Fruit fly (Drosophila melanogaster): ENCODE measurements around the gene CG11854.

DNA sequence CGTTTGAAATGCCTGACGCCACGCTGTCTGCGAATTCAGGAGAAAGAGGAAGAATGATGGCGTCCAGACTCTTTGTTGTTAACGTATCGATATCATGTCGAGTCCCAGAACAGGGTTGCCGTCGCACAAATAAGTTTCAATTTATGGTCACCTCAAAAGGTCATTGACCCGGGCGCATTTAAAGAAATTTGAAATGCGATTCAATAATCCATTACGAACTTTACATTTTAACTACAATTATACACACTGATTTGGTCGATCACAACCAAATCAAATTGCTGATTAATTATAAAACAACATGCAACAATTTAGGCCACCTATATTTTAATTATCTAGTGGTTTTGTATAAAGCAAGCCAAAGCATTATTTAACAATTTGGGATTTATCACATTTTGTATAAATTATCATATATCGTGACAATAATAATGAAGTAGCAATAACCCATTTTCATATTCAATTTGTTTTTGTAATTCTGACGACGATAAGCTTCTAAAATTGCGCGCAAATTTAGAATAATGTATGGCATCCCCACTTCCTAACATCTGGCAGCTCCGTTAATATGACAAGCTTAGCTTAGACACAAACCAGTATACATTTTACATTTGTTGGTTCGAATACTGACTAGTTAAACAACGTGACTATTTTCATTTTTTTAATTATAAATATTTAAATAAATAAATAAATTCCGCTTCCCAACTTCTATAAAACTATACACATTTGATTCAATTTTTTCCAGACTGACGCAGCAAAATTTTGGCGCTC, 3.4 kb downstream of the CG11854 start, which contains the start of gene bam:
- TF ChIP-seq Sin3A (optimal IDR thresholded peaks at IDR 0.05) (no peak), h (optimal IDR thresholded peaks at IDR 0.05) (no peak)

Measured in Kc167 (cell line).